Fruit fly (Drosophila melanogaster) whole organism, embryonic: ENCODE measurements around the gene 14-3-3epsilon.

ENCODE experiments used
- Abd-B ChIP-seq: fragments of 200-800 bp; sonication (Bioruptor generic); optimal IDR thresholded peaks from 2 replicates; lab custom pipeline; 2018; ENCODE audit warnings: missing biosample characterization, mild to moderate bottlenecking, missing genetic modification characterization, moderate library complexity
- Ada2b ChIP-seq: fragments of 200-800 bp; sonication (Bioruptor generic); IDR thresholded peaks from 2 replicates; pipeline ENCODE4 v1.3.6; 2022; ENCODE audit warnings: missing biosample characterization, missing genetic modification characterization
- Aef1 ChIP-seq: fragments of 200-800 bp; sonication (Bioruptor generic); IDR thresholded peaks from 3 replicates; pipeline ENCODE4 v1.3.6; 2022; ENCODE audit warnings: missing biosample characterization, missing genetic modification characterization
- Atf6 ChIP-seq: fragments of 200-800 bp; sonication (Bioruptor generic); IDR thresholded peaks from 2 replicates; pipeline ENCODE4 v1.3.6; 2022; ENCODE audit warnings: missing biosample characterization, missing genetic modification characterization
- CG10462 ChIP-seq: fragments of 200-800 bp; sonication (Bioruptor generic); optimal IDR thresholded peaks from 2 replicates; lab custom pipeline; 2016; ENCODE audit warnings: missing biosample characterization, missing genetic modification characterization
- CG11085 ChIP-seq: fragments of 200-800 bp; sonication (Bioruptor generic); IDR thresholded peaks from 2 replicates; pipeline ENCODE4 v1.3.6; 2022; ENCODE audit warnings: missing biosample characterization, missing genetic modification characterization
- CG11723 ChIP-seq: fragments of 200-800 bp; sonication (Bioruptor generic); optimal IDR thresholded peaks from 2 replicates; lab custom pipeline; 2017; ENCODE audit warnings: missing biosample characterization, mild to moderate bottlenecking, missing genetic modification characterization
- CG13424 ChIP-seq: fragments of 200-800 bp; sonication (Bioruptor generic); optimal IDR thresholded peaks from 2 replicates; lab custom pipeline; 2019; ENCODE audit warnings: missing biosample characterization, mild to moderate bottlenecking, missing genetic modification characterization, moderate library complexity
- CG14710 ChIP-seq: fragments of 200-800 bp; sonication (Bioruptor generic); optimal IDR thresholded peaks from 3 replicates; lab custom pipeline; 2019; ENCODE audit warnings: missing biosample characterization, mild to moderate bottlenecking, missing genetic modification characterization, moderate library complexity
- CG14965 ChIP-seq: fragments of 200-800 bp; sonication (Bioruptor generic); optimal IDR thresholded peaks from 2 replicates; lab custom pipeline; 2016; ENCODE audit warnings: missing biosample characterization, missing genetic modification characterization, borderline replicate concordance
- CG15696 ChIP-seq: fragments of 200-800 bp; sonication (Bioruptor generic); optimal IDR thresholded peaks from 2 replicates; lab custom pipeline; 2019; ENCODE audit warnings: missing biosample characterization, mild to moderate bottlenecking, missing genetic modification characterization, moderate library complexity
- CG16815 ChIP-seq: fragments of 200-800 bp; sonication (Bioruptor generic); optimal IDR thresholded peaks from 3 replicates; lab custom pipeline; 2017; ENCODE audit warnings: missing biosample characterization, mild to moderate bottlenecking, missing genetic modification characterization
- CG18262 ChIP-seq: fragments of 200-800 bp; optimal IDR thresholded peaks from 3 replicates; lab custom pipeline; 2019; ENCODE audit warnings: missing biosample characterization, mild to moderate bottlenecking, missing genetic modification characterization, moderate library complexity
- CG18599 ChIP-seq: fragments of 200-800 bp; sonication (Bioruptor generic); optimal IDR thresholded peaks from 3 replicates; lab custom pipeline; 2017; ENCODE audit warnings: missing biosample characterization, missing genetic modification characterization, mild to moderate bottlenecking, moderate library complexity, missing genetic modification reagents
- CG2120 ChIP-seq: fragments of 200-800 bp; sonication (Bioruptor generic); optimal IDR thresholded peaks from 3 replicates; lab custom pipeline; 2016; ENCODE audit warnings: missing biosample characterization, missing genetic modification characterization
- CG30403 ChIP-seq: fragments of 200-800 bp; sonication (Bioruptor generic); optimal IDR thresholded peaks from 3 replicates; lab custom pipeline; 2016; ENCODE audit warnings: missing biosample characterization, missing genetic modification characterization
- CG30431 ChIP-seq: fragments of 200-800 bp; sonication (Bioruptor generic); optimal IDR thresholded peaks from 2 replicates; lab custom pipeline; 2017; ENCODE audit warnings: missing biosample characterization, missing genetic modification characterization
- CG32532 ChIP-seq: fragments of 200-800 bp; sonication (Bioruptor generic); IDR thresholded peaks from 2 replicates; pipeline ENCODE4 v1.3.6; 2022; ENCODE audit warnings: missing biosample characterization, missing genetic modification characterization
- CG33213 ChIP-seq: fragments of 200-800 bp; sonication (Bioruptor generic); optimal IDR thresholded peaks from 3 replicates; lab custom pipeline; 2016; ENCODE audit warnings: missing biosample characterization, missing genetic modification characterization
- CG4707 ChIP-seq: fragments of 200-800 bp; sonication (Bioruptor generic); optimal IDR thresholded peaks from 2 replicates; lab custom pipeline; 2018; ENCODE audit warnings: missing biosample characterization, mild to moderate bottlenecking, missing genetic modification characterization, moderate library complexity
- CG6175 ChIP-seq: fragments of 200-800 bp; sonication (Bioruptor generic); IDR thresholded peaks from 3 replicates; pipeline ENCODE4 v1.3.6; 2022; ENCODE audit warnings: missing biosample characterization, missing genetic modification characterization
- CG6689 ChIP-seq: fragments of 200-800 bp; sonication (Bioruptor generic); IDR thresholded peaks from 2 replicates; pipeline ENCODE4 v1.3.6; 2022; ENCODE audit warnings: missing biosample characterization, missing genetic modification characterization
- CG6765 ChIP-seq: fragments of 200-800 bp; sonication (Bioruptor generic); optimal IDR thresholded peaks from 3 replicates; lab custom pipeline; 2017; ENCODE audit warnings: missing biosample characterization, mild to moderate bottlenecking, missing genetic modification characterization
- CG7271 ChIP-seq: fragments of 200-800 bp; sonication (Bioruptor generic); optimal IDR thresholded peaks from 2 replicates; lab custom pipeline; 2018; ENCODE audit warnings: missing biosample characterization, mild to moderate bottlenecking, missing genetic modification characterization, moderate library complexity
- CG9797 ChIP-seq: fragments of 200-800 bp; sonication (Bioruptor generic); optimal IDR thresholded peaks from 3 replicates; lab custom pipeline; 2018; ENCODE audit warnings: missing biosample characterization, mild to moderate bottlenecking, missing genetic modification characterization
- Ets65A ChIP-seq: fragments of 200-800 bp; sonication (Bioruptor generic); peaks from one replicate; lab custom pipeline; 2016; ENCODE audit warnings: missing biosample characterization, missing genetic modification characterization
- Fer2 ChIP-seq: fragments of 200-800 bp; sonication (Bioruptor generic); optimal IDR thresholded peaks from 2 replicates; lab custom pipeline; 2018; ENCODE audit warnings: missing biosample characterization, mild to moderate bottlenecking, missing genetic modification characterization, moderate library complexity
- Gsc ChIP-seq: fragments of 200-800 bp; sonication (Bioruptor generic); IDR thresholded peaks from 2 replicates; pipeline ENCODE4 v1.3.6; 2022; ENCODE audit warnings: missing biosample characterization, missing genetic modification characterization
- Gug ChIP-seq: fragments of 200-800 bp; sonication (Bioruptor generic); IDR thresholded peaks from 4 replicates; pipeline ENCODE4 v1.3.6; 2022; ENCODE audit warnings: missing biosample characterization, missing genetic modification characterization
- Lpt ChIP-seq: fragments of >200 bp; optimal IDR thresholded peaks from 2 replicates; lab custom pipeline; 2018; ENCODE audit warnings: missing biosample characterization, missing genetic modification characterization
- NFAT ChIP-seq: fragments of 200-800 bp; sonication (Bioruptor generic); IDR thresholded peaks from 2 replicates; pipeline ENCODE4 v1.3.6; 2022; ENCODE audit warnings: missing biosample characterization, missing genetic modification characterization
- Nf-YC ChIP-seq: fragments of 200-800 bp; optimal IDR thresholded peaks from 3 replicates; lab custom pipeline; 2019; ENCODE audit warnings: missing biosample characterization, mild to moderate bottlenecking, missing genetic modification characterization, moderate library complexity
- Optix ChIP-seq: fragments of 200-800 bp; sonication (Bioruptor generic); IDR thresholded peaks from 3 replicates; pipeline ENCODE4 v1.3.6; 2022; ENCODE audit warnings: missing biosample characterization, missing genetic modification characterization
- Sin3A ChIP-seq: fragments of >200 bp; optimal IDR thresholded peaks from 2 replicates; lab custom pipeline; 2018
- TFAM ChIP-seq: fragments of 200-800 bp; sonication (Bioruptor generic); optimal IDR thresholded peaks from 2 replicates; lab custom pipeline; 2017; ENCODE audit warnings: missing biosample characterization, missing genetic modification characterization, inconsistent platforms
- aop ChIP-seq: fragments of 200-800 bp; sonication (Bioruptor generic); IDR thresholded peaks from 2 replicates; pipeline ENCODE4 v1.3.6; 2022; ENCODE audit warnings: missing biosample characterization, missing genetic modification characterization
- bcd ChIP-seq: fragments of 200-800 bp; sonication (Bioruptor generic); optimal IDR thresholded peaks from 2 replicates; lab custom pipeline; 2017; ENCODE audit warnings: missing biosample characterization, mild to moderate bottlenecking, missing genetic modification characterization
- dan ChIP-seq: fragments of 200-800 bp; sonication (Bioruptor generic); IDR thresholded peaks from 2 replicates; pipeline ENCODE4 v1.3.6; 2022; ENCODE audit warnings: missing biosample characterization, missing genetic modification characterization
- dati ChIP-seq: fragments of 200-800 bp; sonication (Bioruptor generic); IDR thresholded peaks from 2 replicates; pipeline ENCODE4 v1.3.6; 2022; ENCODE audit warnings: missing biosample characterization, missing genetic modification characterization
- fd96Cb ChIP-seq: fragments of 200-800 bp; sonication (Bioruptor generic); optimal IDR thresholded peaks from 2 replicates; lab custom pipeline; 2018; ENCODE audit warnings: missing biosample characterization, mild to moderate bottlenecking, missing genetic modification characterization, moderate library complexity
- gsb-n ChIP-seq: fragments of 200-800 bp; sonication (Bioruptor generic); optimal IDR thresholded peaks from 3 replicates; lab custom pipeline; 2018; ENCODE audit warnings: missing biosample characterization, mild to moderate bottlenecking, missing genetic modification characterization
- inv ChIP-seq: fragments of 200-800 bp; sonication (Bioruptor generic); IDR thresholded peaks from 2 replicates; pipeline ENCODE4 v1.3.6; 2022; ENCODE audit warnings: missing biosample characterization, missing genetic modification characterization; ENCODE audit not compliant: partially characterized antibody
- kay ChIP-seq: fragments of 200-800 bp; sonication (Bioruptor generic); optimal IDR thresholded peaks from 2 replicates; lab custom pipeline; 2016; ENCODE audit warnings: missing biosample characterization, missing genetic modification characterization
- klu ChIP-seq: fragments of 200-800 bp; sonication (Bioruptor generic); IDR thresholded peaks from 2 replicates; pipeline ENCODE4 v1.3.6; 2022; ENCODE audit warnings: missing biosample characterization, missing genetic modification characterization
- lab ChIP-seq: fragments of 200-800 bp; sonication (Bioruptor generic); optimal IDR thresholded peaks from 3 replicates; lab custom pipeline; 2017; ENCODE audit warnings: missing biosample characterization, missing genetic modification characterization, mild to moderate bottlenecking, moderate library complexity, missing genetic modification reagents
- lov ChIP-seq, 2 experiments: fragments of 200-800 bp in 1 of 2; fragments of >200 bp in 1 of 2; sonication (Bioruptor generic) in 1 of 2; IDR thresholded peaks in 1 of 2; optimal IDR thresholded peaks in 1 of 2; 2 replicates in 1 of 2; 3 replicates in 1 of 2; pipeline versions ENCODE4 v1.3.6 to Lab custom; 2017 to 2022; ENCODE audit warnings: missing biosample characterization in 1 of 2, missing genetic modification characterization in 1 of 2
- mirr ChIP-seq: fragments of 200-800 bp; sonication (Bioruptor generic); optimal IDR thresholded peaks from 3 replicates; lab custom pipeline; 2018; ENCODE audit warnings: missing biosample characterization, mild to moderate bottlenecking, missing genetic modification characterization
- onecut ChIP-seq: fragments of 200-800 bp; sonication (Bioruptor generic); IDR thresholded peaks from 2 replicates; pipeline ENCODE4 v1.3.6; 2022; ENCODE audit warnings: missing biosample characterization, missing genetic modification characterization
- sens ChIP-seq: fragments of 200-800 bp; sonication (Bioruptor generic); peaks from one replicate; lab custom pipeline; 2016; ENCODE audit warnings: missing biosample characterization, missing genetic modification characterization
- sisA ChIP-seq: fragments of 200-800 bp; sonication (Bioruptor generic); IDR thresholded peaks from 2 replicates; pipeline ENCODE4 v1.3.6; 2022; ENCODE audit warnings: missing biosample characterization, missing genetic modification characterization
- trh ChIP-seq: fragments of 200-800 bp; sonication (Bioruptor generic); optimal IDR thresholded peaks from 2 replicates; lab custom pipeline; 2016; ENCODE audit warnings: missing biosample characterization, missing genetic modification characterization
- vvl ChIP-seq: fragments of 200-800 bp; sonication (Bioruptor generic); IDR thresholded peaks from 2 replicates; pipeline ENCODE4 v1.3.6; 2022; ENCODE audit warnings: missing biosample characterization, missing genetic modification characterization

14-3-3epsilon gene

DNA sequence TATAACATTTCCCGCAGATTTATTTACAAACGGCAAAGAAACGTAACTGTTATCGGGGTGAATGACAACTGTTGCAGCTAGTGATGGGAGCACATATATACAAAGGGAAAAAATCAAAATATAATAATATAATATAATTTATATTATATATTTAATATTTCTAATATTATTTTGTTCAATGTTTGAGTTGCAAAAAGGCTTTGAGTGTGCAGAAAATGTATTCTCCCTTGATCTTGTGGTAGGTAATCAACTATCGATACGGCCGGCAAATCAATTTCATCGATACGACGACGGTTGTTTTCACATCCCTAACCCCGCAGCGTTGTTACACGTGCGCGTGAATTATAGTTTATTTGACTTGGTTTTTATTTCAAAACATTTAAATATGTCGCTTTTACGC, 18.9 kb upstream of the 14-3-3epsilon start, which contains the start of the genes mTerf5 and Non3 (continued):
- TF ChIP-seq CG13424 (tag; lab: Kevin White, UChicago) (peak; percentile 75), CG7271 (tag; lab: Kevin White, UChicago) (peak; percentile 44), CG30403 (peak; percentile 61), Abd-B (GFP tag; lab: Kevin White, UChicago) (no peak), kay (GFP tag; lab: Kevin White, UChicago) (no peak), Nf-YC (peak; percentile 65), gsb-n (peak; percentile 58), CG18599 (GFP tag; lab: Kevin White, UChicago) (peak; percentile 63), CG2120 (GFP tag; lab: Kevin White, UChicago) (peak; percentile 63), CG11085 (GFP tag; lab: Robert Waterston, UW) (no peak), CG32532 (GFP tag; lab: Robert Waterston, UW) (peak; percentile 49; the same call in 1 of the 2 replicates), klu (GFP tag; lab: Robert Waterston, UW) (no peak), CG16815 (GFP tag; lab: Kevin White, UChicago) (peak; percentile 17), lab (peak; percentile 64), dan (GFP tag; lab: Robert Waterston, UW) (no peak), CG11723 (GFP tag; lab: Kevin White, UChicago) (peak; percentile 21), Gsc (GFP tag; lab: Robert Waterston, UW) (no peak), mirr (GFP tag; lab: Kevin White, UChicago) (no peak), dati (GFP tag; lab: Robert Waterston, UW) (no peak), CG14710 (tag; lab: Kevin White, UChicago) (peak; percentile 78), Lpt (GFP tag; lab: Kevin White, UChicago) (no peak), bcd (GFP tag; lab: Kevin White, UChicago) (peak; percentile 44), CG10462 (GFP tag; lab: Kevin White, UChicago) (no peak), CG6689 (peak; percentile 57), Fer2 (peak; percentile 15), CG18262 (tag; lab: Kevin White, UChicago) (peak; percentile 63), CG6175 (GFP tag; lab: Robert Waterston, UW) (no peak), CG9797 (peak; percentile 15), CG4707 (GFP tag; lab: Kevin White, UChicago) (no peak), fd96Cb (tag; lab: Kevin White, UChicago) (peak; percentile 40), inv (GFP tag; lab: Robert Waterston, UW) (peak; percentile 85), aop (GFP tag; lab: Robert Waterston, UW) (no peak), NFAT (GFP tag; lab: Robert Waterston, UW) (no peak), Optix (GFP tag; lab: Robert Waterston, UW) (peak; percentile 37; the same call in 1 of the 3 replicates), Aef1 (no peak), onecut (no peak), Ets65A (GFP tag; lab: Kevin White, UChicago) (peak; percentile 83), sisA (GFP tag; lab: Robert Waterston, UW) (peak; percentile 29; the same call in 1 of the 2 replicates), CG33213 (GFP tag; lab: Kevin White, UChicago) (no peak), CG30431 (GFP tag; lab: Kevin White, UChicago) (peak; percentile 12), Gug (peak; percentile 56; the same call in 2 of the 4 replicates), trh (GFP tag; lab: Kevin White, UChicago) (no peak), Ada2b (peak; percentile 58), vvl (GFP tag; lab: Robert Waterston, UW) (peak; percentile 66), Atf6 (GFP tag; lab: Robert Waterston, UW) (no peak), CG14965 (GFP tag; lab: Kevin White, UChicago) (no peak), Sin3A (lab: Kevin White, UChicago) (no peak), TFAM (no peak), CG6765 (no peak), CG15696 (tag; lab: Kevin White, UChicago) (peak; percentile 51), lov (optimal IDR thresholded peaks at IDR 0.05; lab: Kevin White, UChicago) (no peak), lov (GFP tag; IDR thresholded peaks at IDR 0.05; lab: Robert Waterston, UW) (no peak), sens (GFP tag; lab: Kevin White, UChicago) (peak; percentile 83)
